Worm (Caenorhabditis elegans) whole organism, late embryonic: ENCODE results near the gene ugt-42.
A peak's percentile ranks its signal among the peaks of the same experiment; 100 is the strongest.

Experiments used
- F13H6.1 ChIP-seq: sonication (generic microtip); optimal IDR thresholded peaks from 2 replicates; lab custom pipeline; 2016; ENCODE audit warnings: missing genetic modification characterization, missing compliant biosample characterization
- K02D7.2 ChIP-seq: sonication (generic microtip); optimal IDR thresholded peaks from 2 replicates; lab custom pipeline; 2017; ENCODE audit warnings: mild to moderate bottlenecking, missing genetic modification characterization, missing compliant biosample characterization
- K09A11.1 ChIP-seq: sonication (generic microtip); optimal IDR thresholded peaks from 2 replicates; lab custom pipeline; 2017; ENCODE audit warnings: antibody characterized with exemption, mild to moderate bottlenecking, missing genetic modification characterization, missing compliant biosample characterization; ENCODE audit not compliant: insufficient read depth
- T23F11.4 ChIP-seq: fragments of 200-800 bp; sonication (Bioruptor generic); optimal IDR thresholded peaks from 2 replicates; lab custom pipeline; 2018; ENCODE audit warnings: mild to moderate bottlenecking, missing genetic modification characterization, missing compliant biosample characterization
- ceh-14 ChIP-seq: sonication (generic microtip); optimal IDR thresholded peaks from 2 replicates; lab custom pipeline; 2016; ENCODE audit warnings: missing genotype, missing genetic modification characterization, missing compliant biosample characterization
- ceh-24 ChIP-seq: sonication (generic microtip); optimal IDR thresholded peaks from 2 replicates; lab custom pipeline; 2016; ENCODE audit warnings: mild to moderate bottlenecking, missing genetic modification characterization, missing compliant biosample characterization
- ceh-30 ChIP-seq: fragments of 150-350 bp; optimal IDR thresholded peaks from 2 replicates; lab custom pipeline; 2014; ENCODE audit warnings: missing biosample characterization, missing genetic modification characterization
- ceh-34 ChIP-seq: sonication (generic microtip); optimal IDR thresholded peaks from 2 replicates; lab custom pipeline; 2016; ENCODE audit warnings: mild to moderate bottlenecking, missing genetic modification characterization, missing compliant biosample characterization
- ceh-48 ChIP-seq: sonication (generic microtip); optimal IDR thresholded peaks from 2 replicates; lab custom pipeline; 2016; ENCODE audit warnings: missing genetic modification characterization, inconsistent platforms, missing compliant biosample characterization
- ceh-6 ChIP-seq: fragments of 200-800 bp; sonication (Bioruptor generic); optimal IDR thresholded peaks from 2 replicates; lab custom pipeline; 2018; ENCODE audit warnings: mild to moderate bottlenecking, missing genetic modification characterization, missing compliant biosample characterization
- ceh-9 ChIP-seq: sonication (generic microtip); optimal IDR thresholded peaks from 2 replicates; lab custom pipeline; 2016; ENCODE audit warnings: mild to moderate bottlenecking, missing genetic modification characterization, inconsistent platforms, missing compliant biosample characterization
- elt-4 ChIP-seq: sonication (generic microtip); optimal IDR thresholded peaks from 2 replicates; lab custom pipeline; 2016; ENCODE audit warnings: missing genetic modification characterization, missing compliant biosample characterization
- ets-4 ChIP-seq: sonication (generic microtip); optimal IDR thresholded peaks from 2 replicates; lab custom pipeline; 2016; ENCODE audit warnings: missing genetic modification characterization, missing compliant biosample characterization
- eyg-1 ChIP-seq: sonication (generic microtip); optimal IDR thresholded peaks from 2 replicates; lab custom pipeline; 2016; ENCODE audit warnings: missing genotype, missing genetic modification characterization, missing compliant biosample characterization
- fax-1 ChIP-seq: sonication (generic microtip); optimal IDR thresholded peaks from 2 replicates; lab custom pipeline; 2016; ENCODE audit warnings: missing genotype, missing genetic modification characterization, missing compliant biosample characterization
- fkh-6 ChIP-seq: sonication (generic microtip); optimal IDR thresholded peaks from 2 replicates; lab custom pipeline; 2016; ENCODE audit warnings: missing genetic modification characterization, missing compliant biosample characterization
- gmeb-2 ChIP-seq: sonication (generic microtip); optimal IDR thresholded peaks from 2 replicates; lab custom pipeline; 2016; ENCODE audit warnings: missing genetic modification characterization, inconsistent platforms, missing compliant biosample characterization
- hlh-15 ChIP-seq: sonication (generic microtip); optimal IDR thresholded peaks from 2 replicates; lab custom pipeline; 2016; ENCODE audit warnings: missing genetic modification characterization, missing compliant biosample characterization
- hlh-30 ChIP-seq: sonication (generic microtip); optimal IDR thresholded peaks from 2 replicates; lab custom pipeline; 2017; ENCODE audit warnings: antibody characterized with exemption, missing genetic modification characterization, missing compliant biosample characterization; ENCODE audit not compliant: insufficient read depth
- hlh-6 ChIP-seq: sonication (generic microtip); optimal IDR thresholded peaks from 2 replicates; lab custom pipeline; 2016; ENCODE audit warnings: missing genotype, missing genetic modification characterization, missing compliant biosample characterization
- mec-3 ChIP-seq: sonication (generic microtip); optimal IDR thresholded peaks from 2 replicates; lab custom pipeline; 2016; ENCODE audit warnings: borderline replicate concordance, missing genetic modification characterization, missing compliant biosample characterization
- nfya-1 ChIP-seq: sonication (generic microtip); optimal IDR thresholded peaks from 2 replicates; lab custom pipeline; 2017; ENCODE audit warnings: missing genetic modification characterization, mild to moderate bottlenecking, missing compliant biosample characterization, antibody characterized with exemption, moderate library complexity
- odd-2 ChIP-seq: sonication (generic microtip); optimal IDR thresholded peaks from 2 replicates; lab custom pipeline; 2017; ENCODE audit warnings: antibody characterized with exemption, mild to moderate bottlenecking, missing genetic modification characterization, missing compliant biosample characterization
- pat-9 ChIP-seq: fragments of 200-800 bp; sonication (Bioruptor generic); optimal IDR thresholded peaks from 2 replicates; lab custom pipeline; 2018; ENCODE audit warnings: mild to moderate bottlenecking, missing genetic modification characterization, moderate library complexity, missing compliant biosample characterization
- pha-4 ChIP-seq: fragments of 150-350 bp; optimal IDR thresholded peaks from 2 replicates; lab custom pipeline; 2018; ENCODE audit warnings: missing biosample characterization, missing genetic modification reagents, missing genetic modification characterization
- pqm-1 ChIP-seq: sonication (generic microtip); optimal IDR thresholded peaks from 2 replicates; lab custom pipeline; 2016; ENCODE audit warnings: missing genetic modification characterization, missing compliant biosample characterization
- sdc-2 ChIP-seq: sonication (generic microtip); optimal IDR thresholded peaks from 2 replicates; lab custom pipeline; 2016; ENCODE audit warnings: missing genotype, missing genetic modification characterization, missing compliant biosample characterization
- sox-2 ChIP-seq: fragments of 200-800 bp; sonication (Bioruptor generic); IDR thresholded peaks from 2 replicates; pipeline ENCODE4 v1.3.6; 2022; ENCODE audit warnings: missing genetic modification reagents, missing genetic modification characterization, missing compliant biosample characterization
- tbx-7 ChIP-seq: sonication (generic microtip); optimal IDR thresholded peaks from 2 replicates; lab custom pipeline; 2016; ENCODE audit warnings: missing genotype, missing genetic modification characterization, missing compliant biosample characterization
- unc-3 ChIP-seq, 2 experiments: fragments of 200-800 bp in 1 of 2; sonication (Bioruptor generic) in 1 of 2; sonication (generic microtip) in 1 of 2; conservative IDR thresholded peaks in 1 of 2; optimal IDR thresholded peaks in 1 of 2; 2 replicates each; pipeline versions ENCODE4 v1.3.6 to Lab custom; 2016 to 2022; ENCODE audit warnings: missing compliant biosample characterization in 2 of 2, missing genetic modification characterization in 2 of 2, missing genetic modification reagents in 1 of 2
- unc-42 ChIP-seq: sonication (generic microtip); optimal IDR thresholded peaks from 2 replicates; lab custom pipeline; 2016; ENCODE audit warnings: missing genotype, missing genetic modification characterization, missing compliant biosample characterization
- unc-55 ChIP-seq: sonication (generic microtip); optimal IDR thresholded peaks from 2 replicates; lab custom pipeline; 2017; ENCODE audit warnings: missing biosample characterization, missing genetic modification reagents, missing genetic modification characterization
- unc-86 ChIP-seq: sonication (generic microtip); optimal IDR thresholded peaks from 2 replicates; lab custom pipeline; 2016; ENCODE audit warnings: missing genetic modification characterization, missing compliant biosample characterization
- zip-5 ChIP-seq: sonication (generic microtip); optimal IDR thresholded peaks from 2 replicates; lab custom pipeline; 2016; ENCODE audit warnings: missing genetic modification characterization, missing compliant biosample characterization
- ztf-16 ChIP-seq: sonication (generic microtip); optimal IDR thresholded peaks from 2 replicates; lab custom pipeline; 2017; ENCODE audit warnings: missing genetic modification characterization, missing compliant biosample characterization

The ugt-42 gene

DNA sequence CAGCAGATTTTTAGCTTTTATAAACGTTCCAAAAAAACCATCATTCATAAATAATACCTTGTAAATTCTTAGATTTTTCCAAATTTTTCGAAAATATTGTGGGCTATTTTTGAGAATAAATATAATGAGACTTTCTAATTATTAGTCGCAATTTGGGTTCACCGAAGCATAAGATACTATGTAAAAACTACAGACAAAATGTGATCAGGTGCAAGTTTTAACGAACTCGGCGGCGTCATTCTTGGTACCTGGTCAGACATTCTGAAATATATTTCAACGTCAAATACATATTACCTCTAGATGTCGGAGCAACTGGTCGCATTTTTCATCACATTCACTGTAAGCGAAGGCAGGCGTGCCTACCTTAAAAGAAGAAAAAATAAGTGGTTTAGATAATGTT is 35.0 kb downstream of the ugt-42 start, which contains the start of gene srx-23:
Gene srx-23, plus strand, starts transcription at position 301 of the 400 bp plus-strand sequence.
- TF ChIP-seq ceh-30 (tag; lab: Kevin White, UChicago) (no peak), unc-3 (GFP tag; conservative IDR thresholded peaks at IDR 0.05; lab: Robert Waterston, UW) (no peak), unc-3 (tag; optimal IDR thresholded peaks at IDR 0.05; lab: Kevin White, UChicago) (no peak), eyg-1 (no peak), fax-1 (tag; lab: Kevin White, UChicago) (no peak), hlh-30 (tag; lab: Kevin White, UChicago) (no peak), pqm-1 (tag; lab: Kevin White, UChicago) (no peak), gmeb-2 (tag; lab: Kevin White, UChicago) (no peak), unc-86 (tag; lab: Kevin White, UChicago) (no peak), pat-9 (tag; lab: Kevin White, UChicago) (no peak), mec-3 (tag; lab: Kevin White, UChicago) (no peak), K02D7.2 (tag; lab: Kevin White, UChicago) (no peak), fkh-6 (tag; lab: Kevin White, UChicago) (no peak), sox-2 (GFP tag; lab: Robert Waterston, UW) (no peak), ets-4 (tag; lab: Kevin White, UChicago) (no peak), ceh-9 (tag; lab: Kevin White, UChicago) (no peak), ceh-14 (no peak), hlh-15 (tag; lab: Kevin White, UChicago) (no peak), nfya-1 (tag; lab: Kevin White, UChicago) (no peak), pha-4 (tag; lab: Kevin White, UChicago) (no peak), sdc-2 (tag; lab: Kevin White, UChicago) (no peak)

DNA sequence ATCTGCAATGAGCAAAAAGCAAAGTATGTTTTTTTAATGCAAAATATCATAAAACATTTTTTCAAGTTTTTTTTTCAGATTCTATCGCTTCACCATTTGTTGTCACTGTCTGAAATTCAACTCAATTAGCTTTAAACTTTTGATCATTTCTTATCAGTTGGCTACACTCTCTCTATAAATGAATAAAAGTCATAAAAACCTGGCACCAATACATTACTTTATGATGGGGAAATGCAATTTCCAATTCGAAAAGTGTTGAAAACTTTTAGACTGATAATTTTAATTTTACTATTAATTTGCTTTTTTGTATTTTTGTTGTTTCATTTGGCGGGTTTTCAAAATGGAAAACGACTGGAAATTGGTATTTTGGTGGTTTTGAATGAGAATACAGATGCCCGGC is 36.9 kb downstream of the ugt-42 start, which contains the start of gene F31F4.1:
Gene F31F4.1, plus strand, starts transcription at position 203 of the 400 bp plus-strand sequence.
- TF ChIP-seq hlh-6 (tag; lab: Kevin White, UChicago) (no peak), ceh-34 (tag; lab: Kevin White, UChicago) (no peak), ceh-24 (no peak), tbx-7 (tag; lab: Kevin White, UChicago) (no peak), zip-5 (tag; lab: Kevin White, UChicago) (no peak), ceh-48 (tag; lab: Kevin White, UChicago) (no peak), unc-42 (tag; lab: Kevin White, UChicago) (no peak), F13H6.1 (tag; lab: Kevin White, UChicago) (no peak)

DNA sequence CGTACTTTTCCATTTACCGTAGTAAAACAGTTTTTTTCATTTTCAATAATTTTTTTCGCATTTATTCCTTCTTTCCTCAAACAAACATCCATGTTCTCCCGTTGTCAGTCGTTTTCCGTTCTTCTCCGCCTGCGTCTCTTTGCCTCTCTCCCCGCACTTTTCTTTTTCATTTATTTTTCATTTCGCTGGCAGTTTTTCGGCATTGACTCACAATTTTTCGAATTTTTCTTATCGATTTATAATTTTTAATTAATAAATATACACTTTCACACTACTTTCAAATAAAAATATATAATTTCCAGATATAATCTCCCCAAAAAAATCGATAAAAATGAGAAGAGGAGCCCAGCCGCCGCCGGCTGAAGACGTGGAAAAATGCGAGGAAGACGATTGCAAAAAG is 40.4 kb downstream of the ugt-42 start, which contains the start of gene H25P19.1:
Gene H25P19.1, plus strand, starts transcription at position 301 of the 400 bp plus-strand sequence.
- TF ChIP-seq ceh-48 (tag; lab: Kevin White, UChicago), result peak; percentile 32
- TF ChIP-seq T23F11.4, result no peak
- TF ChIP-seq, all 69 proteins: peak for 1

DNA sequence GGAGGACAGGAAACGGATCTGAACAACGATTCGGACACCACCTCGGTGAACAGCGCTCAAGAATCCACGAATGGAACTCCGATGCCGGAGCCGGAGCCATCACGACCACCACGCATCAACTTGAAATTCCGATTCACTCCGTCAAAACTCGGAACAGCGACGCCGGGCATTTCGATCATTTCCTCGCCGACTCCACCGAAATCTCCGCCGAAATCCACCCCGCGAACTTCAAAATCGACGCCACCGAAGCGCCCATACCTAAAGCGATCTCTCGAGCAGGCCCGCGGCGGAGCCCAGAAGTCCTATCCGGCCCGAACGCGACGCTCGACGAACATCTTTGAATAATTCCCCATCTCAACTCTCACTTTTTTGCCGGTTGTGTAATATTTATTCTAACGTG is 42.5 kb downstream of the ugt-42 start:
- no peak for TF ChIP-seq elt-4
- TF ChIP-seq ceh-24, result no peak
- no peak for TF ChIP-seq ztf-16
- TF ChIP-seq fax-1 (tag; lab: Kevin White, UChicago), result no peak
- no peak for TF ChIP-seq sdc-2 (tag; lab: Kevin White, UChicago)
- TF ChIP-seq odd-2 (tag; lab: Kevin White, UChicago), result no peak
- no peak for TF ChIP-seq gmeb-2 (tag; lab: Kevin White, UChicago)
- TF ChIP-seq ceh-9 (tag; lab: Kevin White, UChicago), result no peak
- TF ChIP-seq unc-55 (GFP tag; lab: Kevin White, UChicago), result no peak
- no peak for TF ChIP-seq ceh-6 (GFP tag; lab: Kevin White, UChicago)
- TF ChIP-seq K09A11.1 (tag; lab: Kevin White, UChicago), result no peak
